Worm (Caenorhabditis elegans): ENCODE measurements around the gene Y45G12B.2.

Gene Y45G12B.2

ce11 chrV:2683497-2683896, 11.1 kb upstream of the Y45G12B.2 start:
- TF ChIP-seq scrt-1 (GFP tag; IDR thresholded peaks at IDR 0.05): no peak
- TF ChIP-seq ceh-36 (tag; optimal IDR thresholded peaks at IDR 0.05): no peak
- TF ChIP-seq flt-1 (GFP tag; IDR thresholded peaks at IDR 0.05): no peak
- TF ChIP-seq aly-1 (tag; optimal IDR thresholded peaks at IDR 0.05): no peak
- TF ChIP-seq hnd-1 (tag; optimal IDR thresholded peaks at IDR 0.05): no peak
- no peak for TF ChIP-seq sea-1 (GFP tag; conservative IDR thresholded peaks at IDR 0.05)
- no peak for TF ChIP-seq ama-1 (optimal IDR thresholded peaks at IDR 0.05)
- TF ChIP-seq tbx-37 (GFP tag; conservative IDR thresholded peaks at IDR 0.05): no peak
- TF ChIP-seq F13C5.2 (tag; optimal IDR thresholded peaks at IDR 0.05): no peak
- TF ChIP-seq hmg-4 (GFP tag; optimal IDR thresholded peaks at IDR 0.05): no peak
- no peak for TF ChIP-seq tbx-11 (GFP tag; IDR thresholded peaks at IDR 0.05)

ce11 chrV:2684227-2684626, 10.3 kb upstream of the Y45G12B.2 start:
- TF ChIP-seq scrt-1 (GFP tag; IDR thresholded peaks at IDR 0.05): no peak
- no peak for TF ChIP-seq tra-4 (tag; optimal IDR thresholded peaks at IDR 0.05)
- no peak for TF ChIP-seq hnd-1 (tag; optimal IDR thresholded peaks at IDR 0.05)
- TF ChIP-seq ama-1 (optimal IDR thresholded peaks at IDR 0.05): no peak
- TF ChIP-seq B0310.2 (tag; optimal IDR thresholded peaks at IDR 0.05): no peak
- no peak for TF ChIP-seq ceh-13 (GFP tag; optimal IDR thresholded peaks at IDR 0.05)

ce11 chrV:2688562-2688961, 6.0 kb upstream of the Y45G12B.2 start:
- TF ChIP-seq hmbx-1 (tag; optimal IDR thresholded peaks at IDR 0.05) (no peak), ama-1 (optimal IDR thresholded peaks at IDR 0.05) (no peak), F13C5.2 (tag; optimal IDR thresholded peaks at IDR 0.05) (no peak), tbx-11 (GFP tag; IDR thresholded peaks at IDR 0.05) (no peak), B0310.2 (tag; optimal IDR thresholded peaks at IDR 0.05) (no peak), aly-1 (tag; optimal IDR thresholded peaks at IDR 0.05) (no peak), hmg-4 (GFP tag; optimal IDR thresholded peaks at IDR 0.05) (no peak), tbx-37 (GFP tag; conservative IDR thresholded peaks at IDR 0.05) (no peak), tra-4 (tag; optimal IDR thresholded peaks at IDR 0.05) (no peak), hnd-1 (tag; optimal IDR thresholded peaks at IDR 0.05) (no peak), ceh-36 (tag; optimal IDR thresholded peaks at IDR 0.05) (no peak), flt-1 (GFP tag; IDR thresholded peaks at IDR 0.05) (no peak), ets-7 (tag; optimal IDR thresholded peaks at IDR 0.05) (no peak), pes-1 (GFP tag; IDR thresholded peaks at IDR 0.05) (no peak), ceh-13 (GFP tag; optimal IDR thresholded peaks at IDR 0.05) (no peak), sea-1 (GFP tag; conservative IDR thresholded peaks at IDR 0.05) (no peak), scrt-1 (GFP tag; IDR thresholded peaks at IDR 0.05) (no peak)

- TF ChIP-seq aly-1 (tag; optimal IDR thresholded peaks at IDR 0.05) (no peak), ceh-13 (GFP tag; optimal IDR thresholded peaks at IDR 0.05) (no peak), sea-1 (GFP tag; conservative IDR thresholded peaks at IDR 0.05) (no peak), B0310.2 (tag; optimal IDR thresholded peaks at IDR 0.05) (no peak), ets-7 (tag; optimal IDR thresholded peaks at IDR 0.05) (no peak), hmg-4 (GFP tag; optimal IDR thresholded peaks at IDR 0.05) (no peak), tbx-11 (GFP tag; IDR thresholded peaks at IDR 0.05) (no peak), ama-1 (optimal IDR thresholded peaks at IDR 0.05) (no peak), ceh-36 (tag; optimal IDR thresholded peaks at IDR 0.05) (no peak), hnd-1 (tag; optimal IDR thresholded peaks at IDR 0.05) (no peak), flt-1 (GFP tag; IDR thresholded peaks at IDR 0.05) (no peak), scrt-1 (GFP tag; IDR thresholded peaks at IDR 0.05) (no peak), F13C5.2 (tag; optimal IDR thresholded peaks at IDR 0.05) (no peak), pes-1 (GFP tag; IDR thresholded peaks at IDR 0.05) (no peak), tra-4 (tag; optimal IDR thresholded peaks at IDR 0.05) (no peak), hmbx-1 (tag; optimal IDR thresholded peaks at IDR 0.05) (no peak), tbx-37 (GFP tag; conservative IDR thresholded peaks at IDR 0.05) (no peak)
Measured at ce11 chrV:2690478-2690877, 4.1 kb upstream of the Y45G12B.2 start.

ce11 chrV:2690948-2691347, 3.6 kb upstream of the Y45G12B.2 start:
- TF ChIP-seq hmbx-1 (tag; optimal IDR thresholded peaks at IDR 0.05): no peak
- no peak for TF ChIP-seq ama-1 (optimal IDR thresholded peaks at IDR 0.05)
- TF ChIP-seq tra-4 (tag; optimal IDR thresholded peaks at IDR 0.05): no peak
- TF ChIP-seq sea-1 (GFP tag; conservative IDR thresholded peaks at IDR 0.05): no peak
- no peak for TF ChIP-seq B0310.2 (tag; optimal IDR thresholded peaks at IDR 0.05)
- TF ChIP-seq F13C5.2 (tag; optimal IDR thresholded peaks at IDR 0.05): no peak
- no peak for TF ChIP-seq ceh-36 (tag; optimal IDR thresholded peaks at IDR 0.05)
- no peak for TF ChIP-seq pes-1 (GFP tag; IDR thresholded peaks at IDR 0.05)

- no peak for TF ChIP-seq tbx-11 (GFP tag; IDR thresholded peaks at IDR 0.05)
- no peak for TF ChIP-seq hmbx-1 (tag; optimal IDR thresholded peaks at IDR 0.05)
- no peak for TF ChIP-seq ama-1 (optimal IDR thresholded peaks at IDR 0.05)
- TF ChIP-seq tra-4 (tag; optimal IDR thresholded peaks at IDR 0.05): no peak
- TF ChIP-seq B0310.2 (tag; optimal IDR thresholded peaks at IDR 0.05): no peak
- no peak for TF ChIP-seq ets-7 (tag; optimal IDR thresholded peaks at IDR 0.05)
- TF ChIP-seq sea-1 (GFP tag; conservative IDR thresholded peaks at IDR 0.05): no peak
- TF ChIP-seq flt-1 (GFP tag; IDR thresholded peaks at IDR 0.05): no peak
- no peak for TF ChIP-seq ceh-36 (tag; optimal IDR thresholded peaks at IDR 0.05)
Measured at ce11 chrV:2695935-2696334, 1.4 kb downstream of the Y45G12B.2 start, which contains the start of gene Y45G12B.3. Gene Y45G12B.3, minus strand, starts transcription at chrV:2696254.

- TF ChIP-seq tbx-37 (GFP tag; conservative IDR thresholded peaks at IDR 0.05) (no peak), pes-1 (GFP tag; IDR thresholded peaks at IDR 0.05) (peak; percentile 56; the same call in 1 of the 2 replicates)
Measured at ce11 chrV:2697693-2698092, 3.1 kb downstream of the Y45G12B.2 start.

ce11 chrV:2698826-2699225, 4.3 kb downstream of the Y45G12B.2 start, which contains the start of gene nuo-5:
Gene nuo-5, plus strand, starts transcription at chrV:2698972.
- TF ChIP-seq scrt-1 (GFP tag; IDR thresholded peaks at IDR 0.05) (no peak), hnd-1 (tag; optimal IDR thresholded peaks at IDR 0.05) (no peak), B0310.2 (tag; optimal IDR thresholded peaks at IDR 0.05) (no peak), flt-1 (GFP tag; IDR thresholded peaks at IDR 0.05) (no peak), ceh-36 (tag; optimal IDR thresholded peaks at IDR 0.05) (no peak), aly-1 (tag; optimal IDR thresholded peaks at IDR 0.05) (no peak), tra-4 (tag; optimal IDR thresholded peaks at IDR 0.05) (no peak), sea-1 (GFP tag; conservative IDR thresholded peaks at IDR 0.05) (no peak), ama-1 (optimal IDR thresholded peaks at IDR 0.05) (no peak), tbx-37 (GFP tag; conservative IDR thresholded peaks at IDR 0.05) (no peak), tbx-11 (GFP tag; IDR thresholded peaks at IDR 0.05) (no peak), ceh-13 (GFP tag; optimal IDR thresholded peaks at IDR 0.05) (no peak), F13C5.2 (tag; optimal IDR thresholded peaks at IDR 0.05) (no peak), ets-7 (tag; optimal IDR thresholded peaks at IDR 0.05) (no peak), hmg-4 (GFP tag; optimal IDR thresholded peaks at IDR 0.05) (no peak), hmbx-1 (tag; optimal IDR thresholded peaks at IDR 0.05) (no peak), pes-1 (GFP tag; IDR thresholded peaks at IDR 0.05) (no peak)
